Worm (Caenorhabditis elegans) whole organism, L1 larva: ENCODE measurements around the gene T07A5.1.
A peak's percentile ranks its signal among the peaks of the same experiment; 100 is the strongest.

Experiments
- Y116A8C.19 ChIP-seq: sonication (generic microtip); optimal IDR thresholded peaks from 2 replicates; lab custom pipeline; 2016; ENCODE audit warnings: missing compliant biosample characterization, missing genetic modification characterization, borderline replicate concordance
- alr-1 ChIP-seq: fragments of 200-800 bp; sonication (Bioruptor generic); optimal IDR thresholded peaks from 2 replicates; lab custom pipeline; 2018; ENCODE audit warnings: borderline replicate concordance, mild to moderate bottlenecking, missing genetic modification characterization, missing compliant biosample characterization
- ama-1 ChIP-seq: fragments of 150-350 bp; optimal IDR thresholded peaks from 2 replicates; lab custom pipeline; 2014
- blmp-1 ChIP-seq: fragments of 150-350 bp; optimal IDR thresholded peaks from 2 replicates; lab custom pipeline; 2014; ENCODE audit warnings: missing biosample characterization, missing genetic modification characterization
- ceh-82 ChIP-seq, 3 experiments: fragments of 150-350 bp in 1 of 3; sonication (generic microtip) in 2 of 3; optimal IDR thresholded peaks; 2 replicates each; lab custom pipeline; 2014 to 2017; ENCODE audit warnings: missing biosample characterization in 3 of 3, missing genetic modification characterization in 3 of 3
- ceh-88 ChIP-seq: fragments of 200-800 bp; sonication (Bioruptor generic); IDR thresholded peaks from 2 replicates; pipeline ENCODE4 v1.3.6; 2022; ENCODE audit warnings: missing genetic modification characterization, missing compliant biosample characterization
- ces-1 ChIP-seq: fragments of 150-350 bp; optimal IDR thresholded peaks from 2 replicates; lab custom pipeline; 2014; ENCODE audit warnings: missing biosample characterization, missing genetic modification reagents, missing genetic modification characterization
- dpl-1 ChIP-seq, 3 experiments: fragments of 150-350 bp in 2 of 3; sonication (generic microtip) in 1 of 3; optimal IDR thresholded peaks; 2 replicates each; lab custom pipeline; 2014 to 2017; ENCODE audit warnings: missing biosample characterization in 3 of 3, missing genetic modification characterization in 3 of 3, missing genetic modification reagents in 3 of 3
- dsc-1 ChIP-seq: sonication (generic microtip); optimal IDR thresholded peaks from 2 replicates; lab custom pipeline; 2016; ENCODE audit warnings: mild to moderate bottlenecking, missing genetic modification characterization, missing compliant biosample characterization
- efl-1 ChIP-seq, 4 experiments: fragments of 150-350 bp; optimal IDR thresholded peaks in 3 of 4; peaks in 1 of 4; 1 replicate in 1 of 4; 2 replicates in 3 of 4; lab custom pipeline; 2014; ENCODE audit warnings: missing biosample characterization in 2 of 4, missing genetic modification characterization in 2 of 4, missing genetic modification reagents in 2 of 4
- efl-3 ChIP-seq: fragments of 200-800 bp; sonication (Bioruptor generic); optimal IDR thresholded peaks from 2 replicates; lab custom pipeline; 2018; ENCODE audit warnings: mild to moderate bottlenecking, missing genetic modification characterization, missing compliant biosample characterization
- egl-13 ChIP-seq: sonication (generic microtip); optimal IDR thresholded peaks from 2 replicates; lab custom pipeline; 2016; ENCODE audit warnings: missing genotype, missing genetic modification reagents, missing genetic modification characterization, missing compliant biosample characterization
- egl-27 ChIP-seq, 2 experiments: fragments of 150-350 bp in 1 of 2; sonication (generic microtip); optimal IDR thresholded peaks; 3 replicates each; lab custom pipeline; 2017 to 2018; ENCODE audit warnings: missing biosample characterization in 2 of 2, missing genetic modification characterization in 2 of 2, missing genetic modification reagents in 2 of 2
- elt-3 ChIP-seq, 6 experiments: fragments of 150-350 bp in 1 of 6; sonication (generic microtip); optimal IDR thresholded peaks; 2 replicates each; lab custom pipeline; 2017 to 2018; ENCODE audit warnings: missing biosample characterization in 6 of 6, missing genetic modification characterization in 6 of 6, inconsistent platforms in 1 of 6
- ets-5 ChIP-seq: fragments of 200-800 bp; sonication (Bioruptor generic); IDR thresholded peaks from 2 replicates; pipeline ENCODE4 v1.3.6; 2022; ENCODE audit warnings: missing genetic modification characterization, missing compliant biosample characterization
- fkh-10 ChIP-seq: sonication (generic microtip); optimal IDR thresholded peaks from 2 replicates; lab custom pipeline; 2017; ENCODE audit warnings: missing biosample characterization, missing genetic modification reagents, missing genetic modification characterization
- fos-1 ChIP-seq: fragments of 150-350 bp; optimal IDR thresholded peaks from 2 replicates; lab custom pipeline; 2014; ENCODE audit warnings: missing biosample characterization, missing genetic modification characterization
- grh-1 ChIP-seq: fragments of 200-800 bp; sonication (Bioruptor generic); IDR thresholded peaks from 2 replicates; pipeline ENCODE4 v1.3.6; 2022; ENCODE audit warnings: missing genetic modification reagents, missing genetic modification characterization, missing compliant biosample characterization
- isw-1 ChIP-seq: fragments of 200-800 bp; sonication (Bioruptor generic); IDR thresholded peaks from 2 replicates; pipeline ENCODE4 v1.3.6; 2022; ENCODE audit warnings: missing genetic modification characterization, missing compliant biosample characterization
- lin-14 ChIP-seq: fragments of 200-800 bp; sonication (Bioruptor generic); optimal IDR thresholded peaks from 2 replicates; lab custom pipeline; 2018; ENCODE audit warnings: mild to moderate bottlenecking, missing genetic modification characterization, moderate library complexity, missing compliant biosample characterization
- lin-35 ChIP-seq, 2 experiments: fragments of 150-350 bp; optimal IDR thresholded peaks; 2 replicates each; lab custom pipeline; 2014; ENCODE audit warnings: missing biosample characterization in 2 of 2, missing genetic modification characterization in 2 of 2, missing genetic modification reagents in 2 of 2
- lin-39 ChIP-seq: fragments of 150-350 bp; optimal IDR thresholded peaks from 2 replicates; lab custom pipeline; 2014; ENCODE audit warnings: missing biosample characterization, missing genetic modification reagents, missing genetic modification characterization
- lir-3 ChIP-seq: sonication (generic microtip); optimal IDR thresholded peaks from 2 replicates; lab custom pipeline; 2016; ENCODE audit warnings: mild to moderate bottlenecking, missing genetic modification characterization, moderate library complexity, missing compliant biosample characterization; ENCODE audit not compliant: poor library complexity
- lsy-2 ChIP-seq, 2 experiments: fragments of 150-350 bp; optimal IDR thresholded peaks; 2 replicates each; lab custom pipeline; 2014; ENCODE audit warnings: missing biosample characterization in 2 of 2, missing genetic modification characterization in 2 of 2
- mab-9 ChIP-seq: fragments of 200-800 bp; sonication (Bioruptor generic); IDR thresholded peaks from 2 replicates; pipeline ENCODE4 v1.3.6; 2022; ENCODE audit warnings: missing genetic modification reagents, missing genetic modification characterization, missing compliant biosample characterization
- nhr-11 ChIP-seq: fragments of 150-350 bp; optimal IDR thresholded peaks from 2 replicates; lab custom pipeline; 2014; ENCODE audit warnings: missing biosample characterization, missing genetic modification characterization
- nhr-19 ChIP-seq: fragments of 200-800 bp; sonication (Bioruptor generic); conservative IDR thresholded peaks from 2 replicates; pipeline ENCODE4 v1.3.6; 2022; ENCODE audit warnings: missing genetic modification characterization, missing compliant biosample characterization
- nhr-20 ChIP-seq: sonication (generic microtip); optimal IDR thresholded peaks from 2 replicates; lab custom pipeline; 2016; ENCODE audit warnings: mild to moderate bottlenecking, missing genetic modification characterization, missing compliant biosample characterization
- nhr-237 ChIP-seq: fragments of 150-350 bp; optimal IDR thresholded peaks from 2 replicates; lab custom pipeline; 2014; ENCODE audit warnings: missing biosample characterization, missing genetic modification characterization
- nhr-47 ChIP-seq: sonication (generic microtip); optimal IDR thresholded peaks from 2 replicates; lab custom pipeline; 2016; ENCODE audit warnings: mild to moderate bottlenecking, missing genetic modification characterization, moderate library complexity, missing compliant biosample characterization
- nhr-71 ChIP-seq: sonication (generic microtip); optimal IDR thresholded peaks from 2 replicates; lab custom pipeline; 2016; ENCODE audit warnings: mild to moderate bottlenecking, missing genetic modification characterization, moderate library complexity, missing compliant biosample characterization
- nhr-77 ChIP-seq: fragments of 150-350 bp; optimal IDR thresholded peaks from 2 replicates; lab custom pipeline; 2014; ENCODE audit warnings: missing biosample characterization, missing genetic modification characterization
- nhr-85 ChIP-seq: sonication (generic microtip); peaks from one replicate; lab custom pipeline; 2016; ENCODE audit warnings: missing genetic modification characterization, inconsistent platforms, missing compliant biosample characterization
- rnt-1 ChIP-seq: sonication (generic microtip); optimal IDR thresholded peaks from 2 replicates; lab custom pipeline; 2016; ENCODE audit warnings: mild to moderate bottlenecking, missing genetic modification characterization, moderate library complexity, missing compliant biosample characterization
- snpc-4 ChIP-seq: fragments of 150-350 bp; optimal IDR thresholded peaks from 2 replicates; lab custom pipeline; 2014; ENCODE audit warnings: missing biosample characterization, missing genetic modification characterization
- snu-23 ChIP-seq: sonication (generic microtip); optimal IDR thresholded peaks from 2 replicates; lab custom pipeline; 2016; ENCODE audit warnings: missing genetic modification characterization, missing compliant biosample characterization
- swsn-7 ChIP-seq: sonication (generic microtip); optimal IDR thresholded peaks from 2 replicates; lab custom pipeline; 2016; ENCODE audit warnings: missing genetic modification characterization, missing compliant biosample characterization
- tbx-2 ChIP-seq: sonication (generic microtip); optimal IDR thresholded peaks from 2 replicates; lab custom pipeline; 2016; ENCODE audit warnings: missing genetic modification characterization, missing compliant biosample characterization
- unc-98 ChIP-seq: fragments of 200-800 bp; sonication (Bioruptor generic); IDR thresholded peaks from 2 replicates; pipeline ENCODE4 v1.3.6; 2022; ENCODE audit warnings: missing genetic modification characterization, missing compliant biosample characterization
- vab-15 ChIP-seq: sonication (generic microtip); optimal IDR thresholded peaks from 2 replicates; lab custom pipeline; 2017; ENCODE audit warnings: missing genotype, mild to moderate bottlenecking, missing genetic modification characterization, missing compliant biosample characterization
- xbp-1 ChIP-seq: sonication (generic microtip); optimal IDR thresholded peaks from 2 replicates; lab custom pipeline; 2016; ENCODE audit warnings: missing genetic modification characterization, missing compliant biosample characterization
- zag-1 ChIP-seq: fragments of 150-350 bp; optimal IDR thresholded peaks from 2 replicates; lab custom pipeline; 2014; ENCODE audit warnings: missing biosample characterization, missing genetic modification characterization

The T07A5.1 gene

DNA sequence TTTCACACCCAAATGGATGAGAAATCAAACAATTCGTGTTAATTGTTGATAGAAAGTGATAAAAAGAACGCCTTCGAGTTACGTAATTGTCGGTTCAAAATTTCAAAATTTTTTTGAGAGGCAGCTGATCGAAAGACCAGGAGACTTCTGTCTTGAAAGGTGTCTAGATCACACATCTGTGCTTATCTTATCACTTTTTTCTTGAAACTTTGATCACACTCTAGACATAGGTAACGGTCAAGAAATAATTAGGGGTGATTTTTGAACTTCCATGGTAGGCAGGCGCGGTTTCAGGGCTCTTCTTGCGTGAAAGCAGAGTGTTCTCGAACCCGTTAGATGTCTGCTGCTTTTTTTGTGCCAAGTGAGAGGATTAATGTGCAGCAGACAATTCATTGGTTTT, 12.6 kb downstream of the T07A5.1 start:
- TF ChIP-seq nhr-77 (tag; lab: Kevin White, UChicago) (no peak), nhr-20 (tag; lab: Kevin White, UChicago) (no peak), nhr-85 (tag; lab: Kevin White, UChicago) (peak; percentile 72), xbp-1 (tag; lab: Kevin White, UChicago) (no peak), grh-1 (GFP tag; lab: Robert Waterston, UW) (no peak), efl-3 (GFP tag; lab: Kevin White, UChicago) (no peak), Y116A8C.19 (tag; lab: Kevin White, UChicago) (no peak), elt-3 (tag; optimal IDR thresholded peaks at IDR 0.05; lab: Kevin White, UChicago) (peak in 2 of 6 experiments; percentile 32 to 78), alr-1 (tag; lab: Kevin White, UChicago) (no peak), zag-1 (no peak), nhr-19 (GFP tag; lab: Robert Waterston, UW) (no peak)

- peak; percentile 51 for TF ChIP-seq nhr-71 (tag; lab: Kevin White, UChicago)
- TF ChIP-seq elt-3 (tag; optimal IDR thresholded peaks at IDR 0.05; lab: Kevin White, UChicago), result peak in 2 of 6 experiments; percentile 20 to 59
- peak; percentile 41; the same call in 1 of the 2 replicates for TF ChIP-seq grh-1 (GFP tag; lab: Robert Waterston, UW)
- TF ChIP-seq efl-3 (GFP tag; lab: Kevin White, UChicago), result no peak
- peak; percentile 60 for TF ChIP-seq vab-15 (tag; lab: Kevin White, UChicago)
- TF ChIP-seq snu-23, result peak; percentile 3
- TF ChIP-seq blmp-1, result peak; percentile 23
- peak; percentile 53 for TF ChIP-seq nhr-20 (tag; lab: Kevin White, UChicago)
- no peak for TF ChIP-seq lin-39 (tag; lab: Kevin White, UChicago)
- TF ChIP-seq lin-35 (GFP tag; optimal IDR thresholded peaks at IDR 0.05; lab: Kevin White, UChicago), result peak in 1 of 2 experiments; percentile 52
- TF ChIP-seq nhr-85 (tag; lab: Kevin White, UChicago), result peak; percentile 95
- peak; percentile 9 for TF ChIP-seq lin-14
- TF ChIP-seq ces-1 (GFP tag; lab: Kevin White, UChicago), result no peak
- no peak for TF ChIP-seq efl-1 (optimal IDR thresholded peaks at IDR 0.05; lab: Kevin White, UChicago)
- peak in 1 of 2 experiments; percentile 93 for TF ChIP-seq efl-1 (GFP tag; optimal IDR thresholded peaks at IDR 0.05 in 1 of 2; lab: Kevin White, UChicago)
These were observed 15.5 kb downstream of the T07A5.1 start for ce11 chrIII:10290541-10290940.

DNA sequence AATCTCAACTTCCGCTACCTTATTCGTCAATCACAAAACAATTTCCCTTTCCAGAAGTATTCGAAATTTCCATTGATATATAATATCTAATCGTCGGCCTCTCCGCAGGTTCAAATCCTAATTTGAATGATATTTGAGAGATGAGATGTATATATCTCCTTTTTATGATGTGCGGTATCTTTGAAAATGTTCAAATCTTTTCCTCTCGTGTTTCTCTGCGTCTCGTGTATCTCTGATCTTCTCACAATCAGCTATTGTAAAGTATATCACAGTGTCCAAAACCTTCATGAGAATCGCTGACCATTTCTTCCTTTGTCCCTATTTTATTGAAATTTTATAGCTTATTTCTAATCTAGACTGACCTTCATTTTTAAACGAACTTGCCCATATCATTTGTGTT, 16.2 kb downstream of the T07A5.1 start:
- peak; percentile 48 for TF ChIP-seq blmp-1
- TF ChIP-seq nhr-11 (tag; lab: Kevin White, UChicago), result no peak
- peak; percentile 3 for TF ChIP-seq lin-14
- peak; percentile 73 for TF ChIP-seq nhr-85 (tag; lab: Kevin White, UChicago)
- peak in 4 of 6 experiments; percentile 11 to 59 (median 32) for TF ChIP-seq elt-3 (tag; optimal IDR thresholded peaks at IDR 0.05; lab: Kevin White, UChicago)
- TF ChIP-seq, all 84 proteins: peak for 4

ce11 chrIII:10285623-10286022, 20.4 kb downstream of the T07A5.1 start, which contains the start of gene K10G9.2:
K10G9.2 (plus strand) TSS chrIII:10285923.
- TF ChIP-seq dpl-1 (GFP tag; optimal IDR thresholded peaks at IDR 0.05; lab: Kevin White, UChicago), result no peak
- TF ChIP-seq lsy-2 (tag; optimal IDR thresholded peaks at IDR 0.05; lab: Kevin White, UChicago), result no peak
- no peak for TF ChIP-seq snpc-4 (tag; lab: Kevin White, UChicago)
- no peak for TF ChIP-seq unc-98 (GFP tag; lab: Robert Waterston, UW)
- TF ChIP-seq tbx-2 (tag; lab: Kevin White, UChicago), result no peak
- TF ChIP-seq isw-1, result no peak
- no peak for TF ChIP-seq ceh-88 (GFP tag; lab: Robert Waterston, UW)
- TF ChIP-seq xbp-1 (tag; lab: Kevin White, UChicago), result no peak
- no peak for TF ChIP-seq ama-1 (lab: Kevin White, UChicago)
- TF ChIP-seq nhr-237 (tag; lab: Kevin White, UChicago), result no peak
- no peak for TF ChIP-seq lin-35 (GFP tag; optimal IDR thresholded peaks at IDR 0.05; lab: Kevin White, UChicago)
- TF ChIP-seq nhr-47 (tag; lab: Kevin White, UChicago), result no peak

- TF ChIP-seq unc-98 (GFP tag; lab: Robert Waterston, UW) (no peak), snpc-4 (tag; lab: Kevin White, UChicago) (peak; percentile 16), egl-27 (tag; optimal IDR thresholded peaks at IDR 0.05; lab: Kevin White, UChicago) (peak in 1 of 2 experiments; percentile 22), egl-13 (peak; percentile 69), lir-3 (tag; lab: Kevin White, UChicago) (peak; percentile 36), ceh-82 (tag; optimal IDR thresholded peaks at IDR 0.05; lab: Kevin White, UChicago) (peak; percentile 47 to 58 (median 56)), ets-5 (no peak), swsn-7 (tag; lab: Kevin White, UChicago) (peak; percentile 69), mab-9 (GFP tag; lab: Robert Waterston, UW) (peak; percentile 25; the same call in 1 of the 2 replicates), fkh-10 (GFP tag; lab: Kevin White, UChicago) (peak; percentile 82), rnt-1 (peak; percentile 28), nhr-20 (tag; lab: Kevin White, UChicago) (peak; percentile 11), dsc-1 (tag; lab: Kevin White, UChicago) (peak; percentile 77), fos-1 (tag; lab: Kevin White, UChicago) (no peak), lsy-2 (tag; optimal IDR thresholded peaks at IDR 0.05; lab: Kevin White, UChicago) (peak; percentile 48 to 65), lin-35 (GFP tag; optimal IDR thresholded peaks at IDR 0.05; lab: Kevin White, UChicago) (peak in 1 of 2 experiments; percentile 29), nhr-237 (tag; lab: Kevin White, UChicago) (no peak)
These were observed 21.8 kb downstream of the T07A5.1 start for ce11 chrIII:10284214-10284613.
